Fruit fly (Drosophila melanogaster): ENCODE data around the gene sphinx2.
A peak's percentile ranks its signal among the peaks of the same experiment; 100 is the strongest.

sphinx2 gene

DNA sequence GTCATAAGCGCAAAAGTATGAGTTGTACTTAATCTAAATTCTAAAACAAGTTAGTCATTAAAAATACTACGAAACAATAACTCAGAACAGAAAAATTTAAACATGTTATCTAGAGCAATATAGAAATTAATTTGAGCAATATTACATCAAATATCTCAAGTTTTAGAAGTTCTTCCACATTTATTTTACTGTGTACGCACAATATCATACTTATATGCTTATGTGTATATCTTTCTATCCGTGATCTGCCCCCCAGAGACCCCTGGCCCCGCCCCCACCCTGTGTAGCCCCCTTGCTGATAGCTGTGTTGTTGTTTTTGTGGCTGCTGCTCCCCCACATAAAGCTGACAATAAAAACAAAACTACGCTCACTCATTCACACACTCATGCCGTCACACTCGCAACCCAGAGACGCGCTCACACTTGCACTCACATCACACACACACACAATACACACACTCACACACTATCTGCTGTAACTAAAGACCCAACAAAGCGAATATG lies 7.2 kb downstream of the sphinx2 start (continued):
- TF ChIP-seq crc (GFP tag; optimal IDR thresholded peaks at IDR 0.05) (no peak), eyg (GFP tag; optimal IDR thresholded peaks at IDR 0.05) (no peak), gro (GFP tag; optimal IDR thresholded peaks at IDR 0.05) (no peak), pros (GFP tag; optimal IDR thresholded peaks at IDR 0.05) (no peak), CG2712 (tag; optimal IDR thresholded peaks at IDR 0.05) (peak; percentile 46), tx (GFP tag; optimal IDR thresholded peaks at IDR 0.05) (no peak), CG18619 (GFP tag; optimal IDR thresholded peaks at IDR 0.05) (peak; percentile 9), CG18262 (tag; optimal IDR thresholded peaks at IDR 0.05) (peak; percentile 56), crol (GFP tag; IDR thresholded peaks at IDR 0.05) (peak; percentile 96), sim (GFP tag; IDR thresholded peaks at IDR 0.05) (no peak), lmd (GFP tag; IDR thresholded peaks at IDR 0.05) (peak; percentile 49), CG10565 (GFP tag; optimal IDR thresholded peaks at IDR 0.05) (no peak), Dad (GFP tag; optimal IDR thresholded peaks at IDR 0.05) (no peak), Fer3 (tag; optimal IDR thresholded peaks at IDR 0.05) (peak; percentile 3), Hr51 (GFP tag; optimal IDR thresholded peaks at IDR 0.05) (peak in 1 of 2 experiments; percentile 29), CG2678 (tag; optimal IDR thresholded peaks at IDR 0.05) (peak; percentile 48), H2.0 (GFP tag; IDR thresholded peaks at IDR 0.05) (no peak), nmo (GFP tag; optimal IDR thresholded peaks at IDR 0.05) (peak; percentile 15), CG1603 (tag; optimal IDR thresholded peaks at IDR 0.05) (peak; percentile 30), slou (GFP tag; optimal IDR thresholded peaks at IDR 0.05) (no peak), CG14710 (tag; optimal IDR thresholded peaks at IDR 0.05) (peak; percentile 19), CG6689 (GFP tag; IDR thresholded peaks at IDR 0.05) (0 out of 2 replicates have a peak, but pooled peaks have one; percentile 28), ap (GFP tag; IDR thresholded peaks at IDR 0.05) (no peak), gfzf (GFP tag; optimal IDR thresholded peaks at IDR 0.05) (no peak), Ptx1 (GFP tag; IDR thresholded peaks at IDR 0.05) (0 out of 2 replicates have a peak, but pooled peaks have one; percentile 37), CG8281 (tag; optimal IDR thresholded peaks at IDR 0.05) (peak; percentile 74), CG10274 (GFP tag; optimal IDR thresholded peaks at IDR 0.05) (no peak), Six4 (GFP tag; optimal IDR thresholded peaks at IDR 0.05) (no peak), CG12744 (GFP tag; optimal IDR thresholded peaks at IDR 0.05) (no peak), slbo (GFP tag; IDR thresholded peaks at IDR 0.05) (peak; percentile 35; the same call in 1 of the 2 replicates), CG7556 (GFP tag; optimal IDR thresholded peaks at IDR 0.05) (peak; percentile 28), CoRest (tag; optimal IDR thresholded peaks at IDR 0.05) (peak; percentile 34), GATAe (GFP tag; conservative IDR thresholded peaks at IDR 0.05) (no peak; the same call in 1 of the 2 replicates), CG1792 (GFP tag; optimal IDR thresholded peaks at IDR 0.05) (no peak), sqz (GFP tag; optimal IDR thresholded peaks at IDR 0.05) (no peak), Hey (tag; optimal IDR thresholded peaks at IDR 0.05) (no peak), jing (GFP tag; optimal IDR thresholded peaks at IDR 0.05) (no peak), hb (GFP tag; IDR thresholded peaks at IDR 0.05; ENCODE audit: partially characterized antibody) (no peak), E2f2 (GFP tag; IDR thresholded peaks at IDR 0.05) (0 out of 2 replicates have a peak, but pooled peaks have one; percentile 12), CG14014 (GFP tag; IDR thresholded peaks at IDR 0.05) (no peak), ase (GFP tag; IDR thresholded peaks at IDR 0.05) (no peak), Dfd (GFP tag; optimal IDR thresholded peaks at IDR 0.05) (no peak), vnd (GFP tag; IDR thresholded peaks at IDR 0.05; ENCODE audit: partially characterized antibody) (no peak), vvl (GFP tag; IDR thresholded peaks at IDR 0.05) (peak; percentile 37; the same call in 1 of the 2 replicates), Dbx (GFP tag; IDR thresholded peaks at IDR 0.05) (0 out of 3 replicates have a peak, but pooled peaks have one; percentile 39), CG2120 (GFP tag; optimal IDR thresholded peaks at IDR 0.05) (no peak), dmrt99B (tag; optimal IDR thresholded peaks at IDR 0.05) (peak; percentile 33), ftz-f1 (GFP tag; optimal IDR thresholded peaks at IDR 0.05) (no peak), disco-r (GFP tag; optimal IDR thresholded peaks at IDR 0.05) (no peak), ash1 (GFP tag; optimal IDR thresholded peaks at IDR 0.05) (no peak), CG31441 (GFP tag; IDR thresholded peaks at IDR 0.05) (peak; percentile 35; the same call in 1 of the 2 replicates)
